Fruit fly (Drosophila melanogaster): Measurements from ENCODE around the gene smash.

smash gene

dm6 chr3R:4739492-4740431 lies 80.4 kb downstream of the smash start:
- TF ChIP-seq CG6792 (GFP tag; optimal IDR thresholded peaks at IDR 0.05) (peak; percentile 90), CG6808 (GFP tag; optimal IDR thresholded peaks at IDR 0.05) (peak; percentile 76), CG4318 (GFP tag; optimal IDR thresholded peaks at IDR 0.05) (peak; percentile 94), Gug (GFP tag; IDR thresholded peaks at IDR 0.05) (no peak), fd85E (GFP tag; optimal IDR thresholded peaks at IDR 0.05) (peak; percentile 54), CG6276 (GFP tag; optimal IDR thresholded peaks at IDR 0.05) (peak; percentile 92), Blimp-1 (GFP tag; optimal IDR thresholded peaks at IDR 0.05) (peak; percentile 48), Hr4 (GFP tag; optimal IDR thresholded peaks at IDR 0.05) (peak; percentile 95), CG6163 (GFP tag; IDR thresholded peaks at IDR 0.05) (no peak), CG7368 (GFP tag; optimal IDR thresholded peaks at IDR 0.05) (peak; percentile 59), Lpt (GFP tag; optimal IDR thresholded peaks at IDR 0.05) (peak; percentile 78), CG8632 (GFP tag; optimal IDR thresholded peaks at IDR 0.05) (peak; percentile 85), svp (GFP tag) (peak; percentile 94), CG34406 (GFP tag; optimal IDR thresholded peaks at IDR 0.05) (peak; percentile 79), Sox14 (GFP tag; optimal IDR thresholded peaks at IDR 0.05) (peak; percentile 92), acj6 (GFP tag; optimal IDR thresholded peaks at IDR 0.05) (peak; percentile 84), Eip78C (GFP tag) (peak; percentile 98), cyc (GFP tag; optimal IDR thresholded peaks at IDR 0.05) (peak; percentile 82), Ets21C (GFP tag; optimal IDR thresholded peaks at IDR 0.05) (peak; percentile 77), CG10669 (GFP tag; optimal IDR thresholded peaks at IDR 0.05) (peak; percentile 70), OdsH (GFP tag; optimal IDR thresholded peaks at IDR 0.05) (peak; percentile 91), dsx (GFP tag; optimal IDR thresholded peaks at IDR 0.05; ENCODE audit: poor library complexity, severe bottlenecking) (peak; percentile 47), CG16779 (tag; optimal IDR thresholded peaks at IDR 0.05) (peak; percentile 40), ss (GFP tag; optimal IDR thresholded peaks at IDR 0.05) (peak; percentile 49 to 66), Sox15 (GFP tag; optimal IDR thresholded peaks at IDR 0.05) (peak; percentile 81), Hr38 (GFP tag; optimal IDR thresholded peaks at IDR 0.05) (no peak), CG15336 (GFP tag; IDR thresholded peaks at IDR 0.05) (no peak), achi (GFP tag; optimal IDR thresholded peaks at IDR 0.05) (peak; percentile 85), Eip75B (GFP tag; optimal IDR thresholded peaks at IDR 0.05) (peak; percentile 89), CG31627 (GFP tag; optimal IDR thresholded peaks at IDR 0.05) (peak; percentile 86), dac (GFP tag; optimal IDR thresholded peaks at IDR 0.05) (peak; percentile 82), lz (GFP tag; optimal IDR thresholded peaks at IDR 0.05) (peak; percentile 88), Met (GFP tag; optimal IDR thresholded peaks at IDR 0.05) (peak; percentile 90), CG3919 (GFP tag; optimal IDR thresholded peaks at IDR 0.05) (peak; percentile 86), CG32006 (GFP tag; optimal IDR thresholded peaks at IDR 0.05) (peak; percentile 98), pdm3 (GFP tag; optimal IDR thresholded peaks at IDR 0.05) (peak; percentile 93), CG11294 (GFP tag; IDR thresholded peaks at IDR 0.05) (no peak), eg (GFP tag; IDR thresholded peaks at IDR 0.05) (no peak), CG9139 (GFP tag; optimal IDR thresholded peaks at IDR 0.05) (peak; percentile 63), Eip93F (GFP tag; optimal IDR thresholded peaks at IDR 0.05) (no peak), CG11902 (GFP tag; optimal IDR thresholded peaks at IDR 0.05) (peak; percentile 79), Ets96B (tag; optimal IDR thresholded peaks at IDR 0.05) (peak; percentile 77), salr (GFP tag; optimal IDR thresholded peaks at IDR 0.05) (peak; percentile 5 to 98), Smox (GFP tag; optimal IDR thresholded peaks at IDR 0.05) (peak; percentile 86), CG3032 (tag; optimal IDR thresholded peaks at IDR 0.05) (peak; percentile 74), CG8119 (GFP tag; IDR thresholded peaks at IDR 0.05) (no peak), fkh (GFP tag; optimal IDR thresholded peaks at IDR 0.05) (peak; percentile 83), topi (GFP tag; optimal IDR thresholded peaks at IDR 0.05) (peak; percentile 88), CG10631 (GFP tag; optimal IDR thresholded peaks at IDR 0.05) (peak; percentile 91), Hr39 (GFP tag; optimal IDR thresholded peaks at IDR 0.05) (peak; percentile 87)
